Fruit fly (Drosophila melanogaster): ENCODE data around the gene Arts.
A peak's percentile ranks its signal among the peaks of the same experiment; 100 is the strongest.

Gene Arts

DNA sequence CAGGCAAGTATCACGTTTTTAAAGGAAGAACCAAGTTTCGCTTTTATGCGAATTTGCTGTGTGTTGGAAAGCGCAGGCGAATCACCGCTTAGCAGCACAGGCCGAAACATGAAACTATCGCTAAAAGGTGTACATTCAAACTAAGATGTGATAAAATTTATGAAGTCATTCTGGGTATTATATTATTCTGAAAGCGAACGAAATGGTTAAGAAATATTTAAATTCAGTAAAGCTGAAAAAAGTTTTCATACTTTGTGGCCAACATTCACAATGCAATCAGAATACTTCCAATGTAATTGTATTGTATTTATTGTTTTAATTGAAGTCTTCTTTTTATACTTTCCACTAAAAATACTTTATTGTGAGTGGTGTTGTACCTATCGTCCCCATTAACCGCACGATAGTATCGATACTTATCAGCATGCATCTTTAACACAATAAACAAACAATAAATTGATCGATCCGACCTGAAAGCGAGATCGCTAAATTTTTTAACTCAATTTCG is 21.4 kb upstream of the Arts start, which contains the start of gene Smn (continued):
- no peak for TF ChIP-seq CG14050 (GFP tag; IDR thresholded peaks at IDR 0.05)
- peak; percentile 57 for TF ChIP-seq nom (GFP tag; optimal IDR thresholded peaks at IDR 0.05)
- no peak for TF ChIP-seq ac (GFP tag; optimal IDR thresholded peaks at IDR 0.05)
- 0 out of 2 replicates have a peak, but pooled peaks have one; percentile 20 for TF ChIP-seq sob (GFP tag; IDR thresholded peaks at IDR 0.05)
- TF ChIP-seq CG13894 (tag; optimal IDR thresholded peaks at IDR 0.05), result peak; percentile 27
- no peak; the same call in 1 of the 2 replicates for TF ChIP-seq Ptx1 (GFP tag; IDR thresholded peaks at IDR 0.05)
- TF ChIP-seq CG12659 (GFP tag; optimal IDR thresholded peaks at IDR 0.05), result peak; percentile 81
- no peak for TF ChIP-seq otp (GFP tag; IDR thresholded peaks at IDR 0.05)
- TF ChIP-seq Ets97D (GFP tag; optimal IDR thresholded peaks at IDR 0.05), result peak; percentile 30
- peak; percentile 22 for TF ChIP-seq Bdp1 (GFP tag; optimal IDR thresholded peaks at IDR 0.05)
- TF ChIP-seq CG13287 (GFP tag; IDR thresholded peaks at IDR 0.05; ENCODE audit: partially characterized antibody), result peak; percentile 84
- TF ChIP-seq shn (GFP tag; optimal IDR thresholded peaks at IDR 0.05), result peak; percentile 52
- TF ChIP-seq CG10543 (GFP tag; optimal IDR thresholded peaks at IDR 0.05), result peak; percentile 46
- TF ChIP-seq ab (GFP tag; optimal IDR thresholded peaks at IDR 0.05), result no peak
- TF ChIP-seq CG6813 (GFP tag; optimal IDR thresholded peaks at IDR 0.05), result no peak
- TF ChIP-seq pnt (GFP tag; optimal IDR thresholded peaks at IDR 0.05), result no peak
- no peak for TF ChIP-seq Optix (GFP tag; IDR thresholded peaks at IDR 0.05)
- no peak for TF ChIP-seq gcm (GFP tag; optimal IDR thresholded peaks at IDR 0.05)
- peak; percentile 29 for TF ChIP-seq HmgZ (tag; optimal IDR thresholded peaks at IDR 0.05)
- TF ChIP-seq CG2199 (GFP tag; IDR thresholded peaks at IDR 0.05), result no peak
- no peak for TF ChIP-seq jing (GFP tag; optimal IDR thresholded peaks at IDR 0.05)
- TF ChIP-seq MBD-R2 (GFP tag; IDR thresholded peaks at IDR 0.05), result peak; percentile 55
- TF ChIP-seq CG10274 (GFP tag; optimal IDR thresholded peaks at IDR 0.05), result no peak
- peak; percentile 27 for TF ChIP-seq CG4820 (GFP tag; optimal IDR thresholded peaks at IDR 0.05)
- no peak for TF ChIP-seq CG5953 (GFP tag; IDR thresholded peaks at IDR 0.05)
- TF ChIP-seq CG4360 (GFP tag; IDR thresholded peaks at IDR 0.05), result no peak
- no peak for TF ChIP-seq pros (GFP tag; optimal IDR thresholded peaks at IDR 0.05)
- no peak for TF ChIP-seq danr (GFP tag; IDR thresholded peaks at IDR 0.05)
- peak; percentile 83 for TF ChIP-seq hb (GFP tag; IDR thresholded peaks at IDR 0.05; ENCODE audit: partially characterized antibody)
- TF ChIP-seq unc-4 (GFP tag; IDR thresholded peaks at IDR 0.05; ENCODE audit: partially characterized antibody), result peak; percentile 77
- TF ChIP-seq MTF-1 (GFP tag; optimal IDR thresholded peaks at IDR 0.05; ENCODE audit: borderline replicate concordance), result no peak
- peak; percentile 71 for TF ChIP-seq zfh2 (GFP tag; optimal IDR thresholded peaks at IDR 0.05)
- peak; percentile 16 for TF ChIP-seq CG17186 (GFP tag; optimal IDR thresholded peaks at IDR 0.05)
- TF ChIP-seq Spps (tag; optimal IDR thresholded peaks at IDR 0.05), result no peak
- peak; percentile 24 for TF ChIP-seq CG10209 (GFP tag; optimal IDR thresholded peaks at IDR 0.05)
- no peak for TF ChIP-seq crc (GFP tag; optimal IDR thresholded peaks at IDR 0.05)
- no peak for TF ChIP-seq Dip2 (GFP tag; IDR thresholded peaks at IDR 0.05)
- TF ChIP-seq CG12104 (GFP tag; optimal IDR thresholded peaks at IDR 0.05), result peak; percentile 11
- no peak for TF ChIP-seq CG11696 (GFP tag; IDR thresholded peaks at IDR 0.05)
- TF ChIP-seq gem (tag; optimal IDR thresholded peaks at IDR 0.05), result peak; percentile 69
- no peak for TF ChIP-seq croc (GFP tag; conservative IDR thresholded peaks at IDR 0.05)
- TF ChIP-seq CkIIα-i1 (GFP tag; IDR thresholded peaks at IDR 0.05), result no peak
- TF ChIP-seq CG2116 (GFP tag; optimal IDR thresholded peaks at IDR 0.05), result peak; percentile 97
- no peak for TF ChIP-seq Atf6 (GFP tag; IDR thresholded peaks at IDR 0.05)
- no peak for TF ChIP-seq CG4282 (GFP tag; optimal IDR thresholded peaks at IDR 0.05)
- TF ChIP-seq tio (GFP tag; optimal IDR thresholded peaks at IDR 0.05), result no peak
- no peak for TF ChIP-seq CG31224 (GFP tag; IDR thresholded peaks at IDR 0.05)
- TF ChIP-seq CG10431 (GFP tag; optimal IDR thresholded peaks at IDR 0.05), result no peak
- peak; percentile 55 for TF ChIP-seq Myb (GFP tag; optimal IDR thresholded peaks at IDR 0.05)
- no peak for TF ChIP-seq onecut (GFP tag; IDR thresholded peaks at IDR 0.05)
- peak; percentile 78 for TF ChIP-seq CHES-1-like (GFP tag; optimal IDR thresholded peaks at IDR 0.05)

All from whole organism, embryonic.